Fruit fly (Drosophila melanogaster) whole organism, prepupa: ENCODE results near the gene nonA.

Experiments
- CG10631 ChIP-seq: fragments of 200-800 bp; sonication (Bioruptor generic); optimal IDR thresholded peaks from 2 replicates; lab custom pipeline; 2016; ENCODE audit warnings: missing biosample characterization, missing genetic modification characterization
- CG10669 ChIP-seq: fragments of 200-800 bp; sonication (Bioruptor generic); optimal IDR thresholded peaks from 3 replicates; lab custom pipeline; 2018; ENCODE audit warnings: missing biosample characterization, mild to moderate bottlenecking, missing genetic modification characterization, moderate library complexity
- CG11294 ChIP-seq: fragments of 200-800 bp; sonication (Bioruptor generic); IDR thresholded peaks from 2 replicates; pipeline ENCODE4 v1.3.6; 2022; ENCODE audit warnings: missing biosample characterization, missing genetic modification characterization
- CG11902 ChIP-seq: fragments of 200-800 bp; sonication (Bioruptor generic); optimal IDR thresholded peaks from 3 replicates; lab custom pipeline; 2016; ENCODE audit warnings: missing biosample characterization, missing genetic modification characterization
- CG15336 ChIP-seq: fragments of 200-800 bp; sonication (Bioruptor generic); IDR thresholded peaks from 2 replicates; pipeline ENCODE4 v1.3.6; 2022; ENCODE audit warnings: missing biosample characterization, missing genetic modification characterization
- CG1621 ChIP-seq: fragments of 200-800 bp; sonication (Bioruptor generic); optimal IDR thresholded peaks from 3 replicates; lab custom pipeline; 2018; ENCODE audit warnings: missing biosample characterization, mild to moderate bottlenecking, missing genetic modification characterization
- CG16779 ChIP-seq: fragments of 200-800 bp; sonication (Bioruptor generic); optimal IDR thresholded peaks from 3 replicates; lab custom pipeline; 2017; ENCODE audit warnings: missing biosample characterization, mild to moderate bottlenecking, missing genetic modification characterization
- CG3032 ChIP-seq: fragments of 200-800 bp; optimal IDR thresholded peaks from 2 replicates; lab custom pipeline; 2019; ENCODE audit warnings: missing biosample characterization, mild to moderate bottlenecking, missing genetic modification characterization, moderate library complexity
- CG31627 ChIP-seq: fragments of 200-800 bp; sonication (Bioruptor generic); optimal IDR thresholded peaks from 3 replicates; lab custom pipeline; 2016; ENCODE audit warnings: missing biosample characterization, missing genetic modification characterization
- CG32006 ChIP-seq: fragments of 200-800 bp; sonication (Bioruptor generic); optimal IDR thresholded peaks from 3 replicates; lab custom pipeline; 2017; ENCODE audit warnings: missing biosample characterization, mild to moderate bottlenecking, missing genetic modification characterization
- CG6163 ChIP-seq: fragments of 200-800 bp; sonication (Bioruptor generic); IDR thresholded peaks from 3 replicates; pipeline ENCODE4 v1.3.6; 2022; ENCODE audit warnings: missing biosample characterization, missing genetic modification characterization
- CG6808 ChIP-seq: fragments of 200-800 bp; sonication (Bioruptor generic); optimal IDR thresholded peaks from 3 replicates; lab custom pipeline; 2017; ENCODE audit warnings: missing biosample characterization, missing genetic modification characterization, mild to moderate bottlenecking, moderate library complexity, missing genetic modification reagents
- CG6854 ChIP-seq: fragments of 200-800 bp; sonication (Bioruptor generic); optimal IDR thresholded peaks from 2 replicates; lab custom pipeline; 2017; ENCODE audit warnings: missing biosample characterization, mild to moderate bottlenecking, missing genetic modification characterization
- CG7368 ChIP-seq: fragments of 200-800 bp; sonication (Bioruptor generic); optimal IDR thresholded peaks from 3 replicates; lab custom pipeline; 2016; ENCODE audit warnings: missing biosample characterization, missing genetic modification characterization
- CG8319 ChIP-seq: fragments of 200-800 bp; sonication (Bioruptor generic); optimal IDR thresholded peaks from 3 replicates; lab custom pipeline; 2016; ENCODE audit warnings: missing biosample characterization, missing genetic modification characterization
- CG8632 ChIP-seq: fragments of 200-800 bp; sonication (Bioruptor generic); optimal IDR thresholded peaks from 3 replicates; lab custom pipeline; 2016; ENCODE audit warnings: missing biosample characterization, missing genetic modification characterization
- CG9139 ChIP-seq: fragments of 200-800 bp; sonication (Bioruptor generic); optimal IDR thresholded peaks from 3 replicates; lab custom pipeline; 2017; ENCODE audit warnings: missing biosample characterization, mild to moderate bottlenecking, missing genetic modification characterization
- Eip75B ChIP-seq: fragments of 200-800 bp; sonication (Bioruptor generic); optimal IDR thresholded peaks from 3 replicates; lab custom pipeline; 2016; ENCODE audit warnings: missing biosample characterization, missing genetic modification characterization
- Eip78C ChIP-seq: fragments of 200-800 bp; sonication (Bioruptor generic); peaks from one replicate; lab custom pipeline; 2016; ENCODE audit warnings: missing biosample characterization, missing genetic modification characterization
- Gug ChIP-seq: fragments of 200-800 bp; sonication (Bioruptor generic); IDR thresholded peaks from 2 replicates; pipeline ENCODE4 v1.3.6; 2022; ENCODE audit warnings: missing biosample characterization, missing genetic modification characterization
- Hr38 ChIP-seq: sonication (Bioruptor generic); optimal IDR thresholded peaks from 2 replicates; lab custom pipeline; 2016; ENCODE audit warnings: missing biosample characterization, missing genetic modification characterization
- Hr4 ChIP-seq: fragments of 200-800 bp; sonication (Bioruptor generic); optimal IDR thresholded peaks from 3 replicates; lab custom pipeline; 2016; ENCODE audit warnings: missing biosample characterization, missing genetic modification characterization
- Lpt ChIP-seq: fragments of 200-800 bp; sonication (Bioruptor generic); optimal IDR thresholded peaks from 3 replicates; lab custom pipeline; 2016; ENCODE audit warnings: missing biosample characterization, missing genetic modification characterization
- Smox ChIP-seq: fragments of 200-800 bp; sonication (Bioruptor generic); optimal IDR thresholded peaks from 3 replicates; lab custom pipeline; 2016; ENCODE audit warnings: missing biosample characterization, missing genetic modification characterization
- Sox102F ChIP-seq: fragments of 200-800 bp; sonication (Bioruptor generic); optimal IDR thresholded peaks from 2 replicates; lab custom pipeline; 2016; ENCODE audit warnings: missing biosample characterization, mild to moderate bottlenecking, missing genetic modification characterization
- Sox14 ChIP-seq: fragments of 200-800 bp; sonication (Bioruptor generic); optimal IDR thresholded peaks from 3 replicates; lab custom pipeline; 2016; ENCODE audit warnings: missing biosample characterization, missing genetic modification characterization
- Sox15 ChIP-seq: fragments of 200-800 bp; sonication (Bioruptor generic); optimal IDR thresholded peaks from 3 replicates; lab custom pipeline; 2016; ENCODE audit warnings: missing biosample characterization, missing genetic modification characterization
- achi ChIP-seq: fragments of 200-800 bp; sonication (Bioruptor generic); optimal IDR thresholded peaks from 3 replicates; lab custom pipeline; 2016; ENCODE audit warnings: missing biosample characterization, missing genetic modification characterization
- acj6 ChIP-seq: fragments of 200-800 bp; sonication (Bioruptor generic); optimal IDR thresholded peaks from 3 replicates; lab custom pipeline; 2016; ENCODE audit warnings: missing biosample characterization, missing genetic modification characterization
- cyc ChIP-seq: fragments of 200-800 bp; sonication (Bioruptor generic); optimal IDR thresholded peaks from 3 replicates; lab custom pipeline; 2016; ENCODE audit warnings: missing biosample characterization, missing genetic modification characterization
- eg ChIP-seq: fragments of 200-800 bp; sonication (Bioruptor generic); IDR thresholded peaks from 3 replicates; pipeline ENCODE4 v1.3.6; 2022; ENCODE audit warnings: missing biosample characterization, missing genetic modification characterization
- esn ChIP-seq: fragments of 200-800 bp; sonication (Bioruptor generic); optimal IDR thresholded peaks from 2 replicates; lab custom pipeline; 2016; ENCODE audit warnings: missing biosample characterization, mild to moderate bottlenecking, missing genetic modification characterization, moderate library complexity
- fd59A ChIP-seq: fragments of 200-800 bp; sonication (Bioruptor generic); optimal IDR thresholded peaks from 2 replicates; lab custom pipeline; 2017; ENCODE audit warnings: missing biosample characterization, mild to moderate bottlenecking, missing genetic modification characterization, missing genetic modification reagents
- fd85E ChIP-seq: fragments of 200-800 bp; sonication (Bioruptor generic); optimal IDR thresholded peaks from 3 replicates; lab custom pipeline; 2016; ENCODE audit warnings: missing biosample characterization, missing genetic modification characterization
- lz ChIP-seq: fragments of 200-800 bp; sonication (Bioruptor generic); optimal IDR thresholded peaks from 3 replicates; lab custom pipeline; 2016; ENCODE audit warnings: missing biosample characterization, missing genetic modification characterization
- net ChIP-seq: fragments of 200-800 bp; sonication (Bioruptor generic); optimal IDR thresholded peaks from 3 replicates; lab custom pipeline; 2016; ENCODE audit warnings: missing biosample characterization, missing genetic modification characterization
- spab ChIP-seq: fragments of 200-800 bp; sonication (Bioruptor generic); optimal IDR thresholded peaks from 2 replicates; lab custom pipeline; 2017; ENCODE audit warnings: missing biosample characterization, mild to moderate bottlenecking, missing genetic modification characterization, missing genetic modification reagents
- svp ChIP-seq: fragments of 200-800 bp; sonication (Bioruptor generic); peaks from one replicate; lab custom pipeline; 2016; ENCODE audit warnings: missing biosample characterization, missing genetic modification characterization
- topi ChIP-seq: fragments of 200-800 bp; sonication (Bioruptor generic); optimal IDR thresholded peaks from 3 replicates; lab custom pipeline; 2016; ENCODE audit warnings: missing biosample characterization, missing genetic modification characterization
- vri ChIP-seq: fragments of 200-800 bp; sonication (Bioruptor generic); optimal IDR thresholded peaks from 3 replicates; lab custom pipeline; 2016; ENCODE audit warnings: missing biosample characterization, mild to moderate bottlenecking, missing genetic modification characterization

The nonA gene

DNA sequence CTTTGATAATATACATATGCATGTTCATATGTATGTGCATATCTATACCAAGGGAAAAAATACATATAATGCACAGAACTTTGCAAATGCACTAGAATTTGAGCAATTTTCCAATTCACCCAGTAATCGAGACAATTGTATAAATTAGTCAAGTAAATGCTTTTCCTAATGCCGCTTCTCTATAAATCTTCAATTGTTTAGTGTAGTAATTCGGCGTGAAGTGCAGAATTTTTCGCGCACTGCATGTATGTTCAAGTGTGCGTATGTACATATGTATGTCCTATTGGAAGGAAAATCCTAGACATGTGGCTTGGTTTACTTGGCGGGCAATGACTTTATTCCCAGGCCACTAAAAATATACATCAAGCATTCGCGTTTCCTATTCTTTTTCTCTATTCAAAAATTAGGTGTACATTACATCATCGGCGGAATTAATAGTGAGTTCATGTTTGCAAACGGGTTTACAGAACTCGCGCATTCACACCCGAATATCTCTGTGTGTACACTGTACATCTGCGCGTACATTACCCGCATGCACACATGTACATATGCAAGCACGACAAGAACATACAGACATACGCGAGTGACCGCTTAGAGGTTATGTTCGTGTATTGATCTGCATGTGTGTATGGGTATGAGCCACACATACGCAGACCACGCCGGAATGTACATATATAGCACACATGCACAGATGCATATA is 42.4 kb upstream of the nonA start (continued):
- TF ChIP-seq CG10669 (GFP tag; lab: Kevin White, UChicago), result peak; percentile 82
- TF ChIP-seq esn (GFP tag; lab: Kevin White, UChicago), result peak; percentile 70
- no peak for TF ChIP-seq Sox102F (GFP tag; lab: Kevin White, UChicago)
- TF ChIP-seq Gug (GFP tag; lab: Robert Waterston, UW), result peak; percentile 76
- TF ChIP-seq fd85E (GFP tag; lab: Kevin White, UChicago), result peak; percentile 10
- peak; percentile 78; the same call in 2 of the 3 replicates for TF ChIP-seq eg (GFP tag; lab: Robert Waterston, UW)
- TF ChIP-seq cyc, result peak; percentile 64
- peak; percentile 86 for TF ChIP-seq CG10631 (GFP tag; lab: Kevin White, UChicago)
- TF ChIP-seq Eip75B, result peak; percentile 78

dm6 chrX:16319558-16319924 is 41.8 kb upstream of the nonA start:
- TF ChIP-seq fd59A (GFP tag; lab: Kevin White, UChicago), result no peak
- TF ChIP-seq CG9139 (GFP tag; lab: Kevin White, UChicago), result no peak
- no peak for TF ChIP-seq CG10669 (GFP tag; lab: Kevin White, UChicago)
- no peak for TF ChIP-seq Sox15
- no peak for TF ChIP-seq Lpt (GFP tag; lab: Kevin White, UChicago)
- no peak for TF ChIP-seq CG16779 (tag; lab: Kevin White, UChicago)
- no peak for TF ChIP-seq CG32006 (GFP tag; lab: Kevin White, UChicago)
- no peak for TF ChIP-seq eg (GFP tag; lab: Robert Waterston, UW)
- TF ChIP-seq CG31627 (GFP tag; lab: Kevin White, UChicago), result no peak
- no peak for TF ChIP-seq net (GFP tag; lab: Kevin White, UChicago)
- TF ChIP-seq CG6808 (GFP tag; lab: Kevin White, UChicago), result no peak
- no peak for TF ChIP-seq CG7368 (GFP tag; lab: Kevin White, UChicago)
- no peak for TF ChIP-seq svp (GFP tag; lab: Kevin White, UChicago)
- no peak for TF ChIP-seq achi (GFP tag; lab: Kevin White, UChicago)
- no peak for TF ChIP-seq acj6 (GFP tag; lab: Kevin White, UChicago)
- TF ChIP-seq Hr38 (GFP tag; lab: Kevin White, UChicago), result no peak
- no peak for TF ChIP-seq CG11902 (GFP tag; lab: Kevin White, UChicago)
- no peak for TF ChIP-seq spab (GFP tag; lab: Kevin White, UChicago)
- TF ChIP-seq CG3032 (tag; lab: Kevin White, UChicago), result no peak
- TF ChIP-seq CG8319, result no peak

DNA sequence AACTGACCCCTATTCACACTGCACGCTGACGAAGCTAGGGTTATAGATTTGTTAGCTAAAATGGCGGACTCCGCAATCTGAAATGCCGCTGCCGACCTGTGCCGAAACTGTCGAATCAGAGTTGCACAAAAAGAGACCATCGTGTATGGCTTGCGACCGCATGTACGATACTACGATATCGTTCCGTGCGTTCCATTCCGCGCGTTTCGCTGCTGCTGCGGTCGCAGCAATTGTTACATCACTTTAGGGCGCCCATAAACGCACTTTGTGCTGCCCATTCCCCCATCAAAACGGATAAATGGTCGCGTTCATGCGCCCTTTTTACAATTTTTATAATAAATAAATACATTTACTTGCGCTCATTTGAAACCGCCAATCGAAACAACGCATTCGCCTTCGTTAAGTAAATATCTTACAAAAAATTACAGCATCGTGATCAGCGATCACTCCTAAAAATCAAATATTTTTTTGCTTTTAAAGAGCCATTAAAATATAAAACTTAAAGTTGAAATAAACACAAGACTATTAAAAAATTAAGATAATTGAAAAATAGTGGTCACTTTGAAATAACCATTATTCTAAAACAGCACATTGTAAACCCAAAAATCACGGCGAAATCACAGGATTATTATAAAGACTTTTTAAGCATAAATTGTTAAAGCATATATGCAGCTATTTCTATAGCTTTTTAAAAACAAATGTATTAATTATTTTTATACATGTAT is 41.0 kb upstream of the nonA start, which contains the start of gene Cyp1:
Gene Cyp1, minus strand, starts transcription at position 174 of the 725 bp plus-strand sequence.
- TF ChIP-seq topi (GFP tag; lab: Kevin White, UChicago) (peak; percentile 32), Sox15 (peak; percentile 20), CG15336 (GFP tag; lab: Robert Waterston, UW) (peak; percentile 16), Smox (GFP tag; lab: Kevin White, UChicago) (no peak), vri (peak; percentile 88), lz (GFP tag; lab: Kevin White, UChicago) (peak; percentile 43), achi (GFP tag; lab: Kevin White, UChicago) (peak; percentile 27), cyc (peak; percentile 11), CG11294 (GFP tag; lab: Robert Waterston, UW) (peak; percentile 22; the same call in 1 of the 2 replicates), Hr4 (GFP tag; lab: Kevin White, UChicago) (no peak), CG11902 (GFP tag; lab: Kevin White, UChicago) (peak; percentile 13), acj6 (GFP tag; lab: Kevin White, UChicago) (no peak), CG8319 (no peak), CG1621 (tag; lab: Kevin White, UChicago) (peak; percentile 52), CG6808 (GFP tag; lab: Kevin White, UChicago) (peak; percentile 33), CG6163 (GFP tag; lab: Robert Waterston, UW) (peak; percentile 64; the same call in 1 of the 3 replicates), Eip78C (peak; percentile 76), Sox14 (GFP tag; lab: Kevin White, UChicago) (peak; percentile 17), Lpt (GFP tag; lab: Kevin White, UChicago) (peak; percentile 2), CG8632 (GFP tag; lab: Kevin White, UChicago) (no peak), CG6854 (peak; percentile 12)
